Worm (Caenorhabditis elegans) whole organism, L4 larva: ENCODE measurements around the gene nhr-16.

Experiments used
- D1046.2 ChIP-seq: fragments of 200-800 bp; sonication (Bioruptor generic); IDR thresholded peaks from 2 replicates; pipeline ENCODE4 v1.3.6; 2022; ENCODE audit warnings: missing genetic modification characterization, missing compliant biosample characterization
- F44E2.7 ChIP-seq: fragments of 200-800 bp; sonication (Bioruptor generic); IDR thresholded peaks from 2 replicates; pipeline ENCODE4 v2.1.2; 2022; ENCODE audit warnings: missing genetic modification characterization, missing compliant biosample characterization
- R02D3.7 ChIP-seq: fragments of 150-350 bp; sonication (generic microtip); optimal IDR thresholded peaks from 3 replicates; lab custom pipeline; 2014; ENCODE audit warnings: missing biosample characterization, missing genetic modification characterization
- T20F7.1 ChIP-seq: fragments of 200-800 bp; sonication (Bioruptor generic); optimal IDR thresholded peaks from 2 replicates; lab custom pipeline; 2018; ENCODE audit warnings: mild to moderate bottlenecking, missing genetic modification characterization, missing compliant biosample characterization
- aha-1 ChIP-seq: fragments of 150-350 bp; peaks from one replicate; lab custom pipeline; 2014; ENCODE audit warnings: missing biosample characterization, missing genetic modification characterization
- attf-4 ChIP-seq: sonication (generic microtip); optimal IDR thresholded peaks from 3 replicates; lab custom pipeline; 2017; ENCODE audit warnings: missing biosample characterization, missing genetic modification characterization
- ceh-28 ChIP-seq: fragments of 150-350 bp; optimal IDR thresholded peaks from 2 replicates; lab custom pipeline; 2014; ENCODE audit warnings: missing biosample characterization, missing genetic modification reagents, missing genetic modification characterization
- ces-1 ChIP-seq: fragments of 150-350 bp; sonication (generic microtip); optimal IDR thresholded peaks from 4 replicates; lab custom pipeline; 2014; ENCODE audit warnings: missing biosample characterization, missing genetic modification reagents, missing genetic modification characterization
- daf-16 ChIP-seq, 3 experiments: sonication (generic microtip); optimal IDR thresholded peaks; 2 replicates each; lab custom pipeline; 2016 to 2017; ENCODE audit warnings: missing genetic modification characterization in 3 of 3, missing genetic modification reagents in 3 of 3, mild to moderate bottlenecking in 2 of 3, missing compliant biosample characterization in 2 of 3, missing biosample characterization in 1 of 3, moderate library complexity in 1 of 3
- dmd-6 ChIP-seq: fragments of 200-800 bp; sonication (Bioruptor generic); IDR thresholded peaks from 2 replicates; pipeline ENCODE4 v1.3.6; 2022; ENCODE audit warnings: missing genetic modification reagents, missing genetic modification characterization, missing compliant biosample characterization
- dmd-8 ChIP-seq: fragments of 200-800 bp; sonication (Bioruptor generic); IDR thresholded peaks from 2 replicates; pipeline ENCODE4 v1.3.6; 2022; ENCODE audit warnings: missing genetic modification characterization, missing compliant biosample characterization
- dmd-9 ChIP-seq: fragments of 200-800 bp; sonication (Bioruptor generic); IDR thresholded peaks from 2 replicates; pipeline ENCODE4 v1.3.6; 2022; ENCODE audit warnings: missing genetic modification reagents, missing genetic modification characterization, missing compliant biosample characterization
- duxl-1 ChIP-seq: sonication (generic microtip); optimal IDR thresholded peaks from 2 replicates; lab custom pipeline; 2016; ENCODE audit warnings: mild to moderate bottlenecking, missing genetic modification characterization, moderate library complexity, missing compliant biosample characterization; ENCODE audit not compliant: poor library complexity
- egl-27 ChIP-seq: sonication (generic microtip); optimal IDR thresholded peaks from 3 replicates; lab custom pipeline; 2017; ENCODE audit warnings: missing biosample characterization, missing genetic modification reagents, missing genetic modification characterization
- egl-43 ChIP-seq: fragments of 200-800 bp; sonication (Bioruptor generic); IDR thresholded peaks from 2 replicates; pipeline ENCODE4 v1.3.6; 2022; ENCODE audit warnings: missing genetic modification reagents, missing genetic modification characterization, missing compliant biosample characterization
- gei-8 ChIP-seq: fragments of 200-800 bp; sonication (Bioruptor generic); optimal IDR thresholded peaks from 2 replicates; lab custom pipeline; 2018; ENCODE audit warnings: mild to moderate bottlenecking, missing genetic modification characterization, missing compliant biosample characterization
- hlh-11 ChIP-seq: fragments of 200-800 bp; sonication (Bioruptor generic); optimal IDR thresholded peaks from 2 replicates; lab custom pipeline; 2018; ENCODE audit warnings: mild to moderate bottlenecking, missing genetic modification characterization, missing compliant biosample characterization
- hlh-30 ChIP-seq: sonication (generic microtip); optimal IDR thresholded peaks from 2 replicates; lab custom pipeline; 2017; ENCODE audit warnings: antibody characterized with exemption, mild to moderate bottlenecking, missing genetic modification characterization, missing compliant biosample characterization; ENCODE audit not compliant: insufficient read depth
- lin-15B ChIP-seq: fragments of 150-350 bp; sonication (generic microtip); optimal IDR thresholded peaks from 3 replicates; lab custom pipeline; 2014; ENCODE audit warnings: missing biosample characterization, missing genetic modification characterization
- madf-9 ChIP-seq: fragments of 200-800 bp; sonication (Bioruptor generic); conservative IDR thresholded peaks from 2 replicates; pipeline ENCODE4 v1.3.6; 2022; ENCODE audit warnings: missing genetic modification reagents, missing genetic modification characterization, missing compliant biosample characterization
- mdl-1 ChIP-seq, 2 experiments: fragments of 150-350 bp in 1 of 2; sonication (generic microtip) in 1 of 2; optimal IDR thresholded peaks; 2 replicates each; lab custom pipeline; 2014 to 2017; ENCODE audit warnings: missing biosample characterization in 2 of 2, missing genetic modification characterization in 2 of 2
- mdt-29 ChIP-seq: fragments of 200-800 bp; sonication (Bioruptor generic); IDR thresholded peaks from 2 replicates; pipeline ENCODE4 v1.3.6; 2022; ENCODE audit warnings: missing genetic modification reagents, missing genetic modification characterization, missing compliant biosample characterization
- mes-2 ChIP-seq: sonication (generic microtip); optimal IDR thresholded peaks from 2 replicates; lab custom pipeline; 2016; ENCODE audit warnings: missing genotype, mild to moderate bottlenecking, missing genetic modification characterization, missing compliant biosample characterization; ENCODE audit not compliant: poor library complexity, severe bottlenecking
- mxl-3 ChIP-seq: fragments of 200-800 bp; sonication (Bioruptor generic); optimal IDR thresholded peaks from 2 replicates; lab custom pipeline; 2018; ENCODE audit warnings: mild to moderate bottlenecking, missing genetic modification characterization, missing compliant biosample characterization
- nhr-10 ChIP-seq: fragments of 150-350 bp; optimal IDR thresholded peaks from 2 replicates; lab custom pipeline; 2014; ENCODE audit warnings: missing biosample characterization, missing genetic modification characterization
- nhr-28 ChIP-seq: fragments of 150-350 bp; optimal IDR thresholded peaks from 2 replicates; lab custom pipeline; 2014; ENCODE audit warnings: missing biosample characterization, missing genetic modification characterization
- nhr-41 ChIP-seq: fragments of 200-800 bp; sonication (Bioruptor generic); IDR thresholded peaks from 2 replicates; pipeline ENCODE4 v1.3.6; 2022; ENCODE audit warnings: missing genetic modification reagents, missing genetic modification characterization, missing compliant biosample characterization
- nhr-42 ChIP-seq: fragments of 200-800 bp; sonication (Bioruptor generic); IDR thresholded peaks from 2 replicates; pipeline ENCODE4 v1.3.6; 2022; ENCODE audit warnings: missing genetic modification characterization, missing compliant biosample characterization
- nhr-48 ChIP-seq: sonication (generic microtip); optimal IDR thresholded peaks from 2 replicates; lab custom pipeline; 2016; ENCODE audit warnings: mild to moderate bottlenecking, missing genetic modification characterization, missing compliant biosample characterization
- pqm-1 ChIP-seq: sonication (generic microtip); optimal IDR thresholded peaks from 2 replicates; lab custom pipeline; 2017; ENCODE audit warnings: missing biosample characterization, missing genetic modification characterization
- saeg-2 ChIP-seq: fragments of 200-800 bp; sonication (Bioruptor generic); IDR thresholded peaks from 2 replicates; pipeline ENCODE4 v1.3.6; 2022; ENCODE audit warnings: missing genetic modification reagents, missing genetic modification characterization, missing compliant biosample characterization
- set-16 ChIP-seq: fragments of 200-800 bp; sonication (Bioruptor generic); IDR thresholded peaks from 2 replicates; pipeline ENCODE4 v1.3.6; 2022; ENCODE audit warnings: missing genetic modification reagents, missing genetic modification characterization, missing compliant biosample characterization
- skn-1 ChIP-seq: fragments of 150-350 bp; optimal IDR thresholded peaks from 2 replicates; lab custom pipeline; 2014; ENCODE audit warnings: missing biosample characterization, missing genetic modification characterization
- snpc-4 ChIP-seq: fragments of 150-350 bp; optimal IDR thresholded peaks from 2 replicates; lab custom pipeline; 2014; ENCODE audit warnings: missing biosample characterization, missing genetic modification characterization
- unc-130 ChIP-seq: sonication (generic microtip); optimal IDR thresholded peaks from 2 replicates; lab custom pipeline; 2016; ENCODE audit warnings: missing genetic modification reagents, missing genetic modification characterization, missing compliant biosample characterization
- unc-39 ChIP-seq: sonication (generic microtip); optimal IDR thresholded peaks from 2 replicates; lab custom pipeline; 2017; ENCODE audit warnings: missing biosample characterization, missing genetic modification characterization
- zip-11 ChIP-seq: fragments of 200-800 bp; sonication (Bioruptor generic); IDR thresholded peaks from 2 replicates; pipeline ENCODE4 v1.3.6; 2022; ENCODE audit warnings: missing genetic modification characterization, missing compliant biosample characterization
- ztf-11 ChIP-seq: fragments of 150-350 bp; optimal IDR thresholded peaks from 2 replicates; lab custom pipeline; 2014; ENCODE audit warnings: missing biosample characterization, missing genetic modification characterization
- ztf-7 ChIP-seq: fragments of 150-350 bp; optimal IDR thresholded peaks from 2 replicates; lab custom pipeline; 2014; ENCODE audit warnings: missing biosample characterization, missing genetic modification characterization

The nhr-16 gene

ce11 chrII:4467869-4468268 lies 29.3 kb downstream of the nhr-16 start, which contains the start of gene W06B4.2:
W06B4.2 (plus strand) TSS chrII:4468169.
- TF ChIP-seq egl-43 (GFP tag; lab: Robert Waterston, UW) (no peak), nhr-42 (GFP tag; lab: Robert Waterston, UW) (no peak), dmd-8 (GFP tag; lab: Robert Waterston, UW) (no peak), dmd-9 (no peak), snpc-4 (tag; lab: Kevin White, UChicago) (no peak), nhr-28 (tag; lab: Kevin White, UChicago) (no peak), duxl-1 (tag; lab: Kevin White, UChicago) (no peak), ces-1 (GFP tag; lab: Kevin White, UChicago) (no peak), ztf-11 (no peak), set-16 (GFP tag; lab: Robert Waterston, UW) (no peak), hlh-11 (tag; lab: Kevin White, UChicago) (no peak), madf-9 (GFP tag; lab: Robert Waterston, UW) (no peak), unc-130 (GFP tag; lab: Kevin White, UChicago) (no peak), nhr-10 (no peak), mdt-29 (GFP tag; lab: Robert Waterston, UW) (no peak), nhr-41 (GFP tag; lab: Robert Waterston, UW) (no peak), nhr-48 (no peak), egl-27 (tag; lab: Kevin White, UChicago) (no peak)

ce11 chrII:4468897-4469459 lies 30.4 kb downstream of the nhr-16 start:
- TF ChIP-seq mxl-3 (GFP tag; lab: Kevin White, UChicago) (peak; percentile 61), dmd-6 (GFP tag; lab: Robert Waterston, UW) (peak; percentile 54; the same call in 1 of the 2 replicates), D1046.2 (GFP tag; lab: Robert Waterston, UW) (no peak), hlh-30 (tag; lab: Kevin White, UChicago) (peak; percentile 23), zip-11 (GFP tag; lab: Robert Waterston, UW) (no peak), attf-4 (no peak), mdl-1 (tag; optimal IDR thresholded peaks at IDR 0.05; lab: Kevin White, UChicago) (peak in 1 of 2 experiments; percentile 9), hlh-11 (tag; lab: Kevin White, UChicago) (peak; percentile 53), saeg-2 (GFP tag; lab: Robert Waterston, UW) (no peak), dmd-8 (GFP tag; lab: Robert Waterston, UW) (no peak), pqm-1 (tag; lab: Kevin White, UChicago) (peak; percentile 53), gei-8 (GFP tag; lab: Kevin White, UChicago) (no peak), ceh-28 (tag; lab: Kevin White, UChicago) (no peak), ztf-7 (tag; lab: Kevin White, UChicago) (no peak), daf-16 (GFP tag; optimal IDR thresholded peaks at IDR 0.05; lab: Kevin White, UChicago) (no peak), daf-16 (tag; optimal IDR thresholded peaks at IDR 0.05; lab: Kevin White, UChicago) (peak; percentile 57), lin-15B (tag; lab: Kevin White, UChicago) (no peak), mes-2 (tag; lab: Kevin White, UChicago) (peak; percentile 31), nhr-41 (GFP tag; lab: Robert Waterston, UW) (no peak), nhr-48 (no peak), T20F7.1 (GFP tag; lab: Kevin White, UChicago) (no peak), R02D3.7 (no peak), nhr-28 (tag; lab: Kevin White, UChicago) (peak; percentile 88), F44E2.7 (GFP tag; lab: Robert Waterston, UW) (no peak), unc-39 (no peak), skn-1 (tag; lab: Kevin White, UChicago) (no peak), aha-1 (tag; lab: Kevin White, UChicago) (peak; percentile 97), mdt-29 (GFP tag; lab: Robert Waterston, UW) (no peak), ztf-11 (no peak)
